Worm (Caenorhabditis elegans) whole organism, late embryonic: ENCODE results near the gene sre-27.

ENCODE experiments used
- ama-1 ChIP-seq: fragments of 150-350 bp; optimal IDR thresholded peaks from 2 replicates; lab custom pipeline; 2014
- ceh-22 ChIP-seq: sonication (generic microtip); optimal IDR thresholded peaks from 2 replicates; lab custom pipeline; 2017; ENCODE audit warnings: missing biosample characterization, missing genetic modification characterization
- ceh-31 ChIP-seq: sonication (generic microtip); optimal IDR thresholded peaks from 2 replicates; lab custom pipeline; 2016; ENCODE audit warnings: missing genetic modification characterization, missing compliant biosample characterization
- ets-4 ChIP-seq: sonication (generic microtip); optimal IDR thresholded peaks from 2 replicates; lab custom pipeline; 2016; ENCODE audit warnings: missing genetic modification characterization, missing compliant biosample characterization
- eyg-1 ChIP-seq: sonication (generic microtip); optimal IDR thresholded peaks from 2 replicates; lab custom pipeline; 2016; ENCODE audit warnings: missing genotype, missing genetic modification characterization, missing compliant biosample characterization
- hlh-13 ChIP-seq: fragments of 200-800 bp; sonication (Bioruptor generic); optimal IDR thresholded peaks from 2 replicates; lab custom pipeline; 2018; ENCODE audit warnings: mild to moderate bottlenecking, missing genetic modification characterization, missing compliant biosample characterization
- lim-6 ChIP-seq: sonication (generic microtip); optimal IDR thresholded peaks from 2 replicates; lab custom pipeline; 2016; ENCODE audit warnings: missing genetic modification characterization, missing compliant biosample characterization
- nhr-11 ChIP-seq: fragments of 150-350 bp; optimal IDR thresholded peaks from 2 replicates; lab custom pipeline; 2014; ENCODE audit warnings: missing biosample characterization, missing genetic modification characterization
- pha-4 ChIP-seq: fragments of 150-350 bp; optimal IDR thresholded peaks from 2 replicates; lab custom pipeline; 2018; ENCODE audit warnings: missing biosample characterization, missing genetic modification reagents, missing genetic modification characterization
- pros-1 ChIP-seq: fragments of 150-350 bp; optimal IDR thresholded peaks from 2 replicates; lab custom pipeline; 2014; ENCODE audit warnings: missing biosample characterization, missing genetic modification reagents, missing genetic modification characterization
- tbx-2 ChIP-seq: sonication (generic microtip); optimal IDR thresholded peaks from 2 replicates; lab custom pipeline; 2016; ENCODE audit warnings: missing genetic modification characterization, missing compliant biosample characterization
- ttx-3 ChIP-seq: sonication (generic microtip); optimal IDR thresholded peaks from 2 replicates; lab custom pipeline; 2016; ENCODE audit warnings: missing genetic modification reagents, missing genetic modification characterization, missing compliant biosample characterization
- unc-55 ChIP-seq: sonication (generic microtip); optimal IDR thresholded peaks from 2 replicates; lab custom pipeline; 2017; ENCODE audit warnings: missing biosample characterization, missing genetic modification reagents, missing genetic modification characterization

DNA sequence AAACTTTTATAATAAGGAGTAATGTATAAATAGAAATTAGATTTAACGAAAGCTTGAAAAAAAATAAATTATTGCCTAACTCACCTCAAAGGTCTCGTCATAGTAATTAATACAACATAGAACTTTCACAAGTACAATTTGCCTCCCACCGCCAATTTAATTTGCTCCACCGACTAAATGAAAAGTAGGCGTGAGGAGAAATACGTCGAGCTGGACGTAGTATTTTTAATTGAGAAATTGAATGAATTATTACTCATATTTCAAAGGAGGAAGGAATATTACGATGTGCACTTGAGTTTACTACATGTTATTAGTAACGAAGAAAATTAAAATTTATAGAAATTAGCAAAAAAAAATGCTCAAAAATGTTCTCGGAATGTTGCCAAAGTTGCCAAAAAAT lies 21.0 kb upstream of the sre-27 start, which contains the start of gene Y57A10C.9:
- TF ChIP-seq tbx-2 (no peak), ceh-31 (tag; lab: Kevin White, UChicago) (no peak), pros-1 (tag; lab: Kevin White, UChicago) (no peak), nhr-11 (tag; lab: Kevin White, UChicago) (no peak), ama-1 (lab: Kevin White, UChicago) (no peak), pha-4 (no peak), ceh-22 (tag; lab: Kevin White, UChicago) (no peak), ets-4 (tag; lab: Kevin White, UChicago) (no peak), ttx-3 (tag; lab: Kevin White, UChicago) (no peak), unc-55 (GFP tag; lab: Kevin White, UChicago) (no peak), hlh-13 (GFP tag; lab: Kevin White, UChicago) (no peak), lim-6 (tag; lab: Kevin White, UChicago) (no peak), eyg-1 (no peak)
